Worm (Caenorhabditis elegans) whole organism, late embryonic: Measurements from ENCODE around the gene fbxb-57.

Source experiments
- K02D7.2 ChIP-seq: sonication (generic microtip); optimal IDR thresholded peaks from 2 replicates; lab custom pipeline; 2017; ENCODE audit warnings: mild to moderate bottlenecking, missing genetic modification characterization, missing compliant biosample characterization
- ama-1 ChIP-seq: fragments of 150-350 bp; optimal IDR thresholded peaks from 2 replicates; lab custom pipeline; 2014
- ceh-2 ChIP-seq: sonication (generic microtip); optimal IDR thresholded peaks from 2 replicates; lab custom pipeline; 2016; ENCODE audit warnings: missing genotype, missing genetic modification characterization, missing compliant biosample characterization
- fax-1 ChIP-seq: sonication (generic microtip); optimal IDR thresholded peaks from 2 replicates; lab custom pipeline; 2016; ENCODE audit warnings: missing genotype, missing genetic modification characterization, missing compliant biosample characterization
- nhr-11 ChIP-seq: fragments of 150-350 bp; optimal IDR thresholded peaks from 2 replicates; lab custom pipeline; 2014; ENCODE audit warnings: missing biosample characterization, missing genetic modification characterization
- tbx-2 ChIP-seq: sonication (generic microtip); optimal IDR thresholded peaks from 2 replicates; lab custom pipeline; 2016; ENCODE audit warnings: missing genetic modification characterization, missing compliant biosample characterization

- TF ChIP-seq nhr-11 (tag; lab: Kevin White, UChicago) (no peak), K02D7.2 (tag; lab: Kevin White, UChicago) (no peak), ama-1 (lab: Kevin White, UChicago) (no peak), fax-1 (no peak), tbx-2 (tag; lab: Kevin White, UChicago) (no peak), ceh-2 (tag; lab: Kevin White, UChicago) (no peak)
These were observed 26.2 kb upstream of the fbxb-57 start, which contains the start of gene F21D9.2 for ce11 chrV:19262349-19262748.
